Fruit fly (Drosophila melanogaster) whole organism, embryonic: ENCODE data around the gene Vti1b.
A peak's percentile ranks its signal among the peaks of the same experiment; 100 is the strongest.

Source experiments
- Atf-2 ChIP-seq: fragments of 200-800 bp; sonication (Bioruptor generic); optimal IDR thresholded peaks from 2 replicates; lab custom pipeline; 2016; ENCODE audit warnings: missing biosample characterization, missing genetic modification characterization
- Atf3 ChIP-seq: fragments of 200-800 bp; sonication (Bioruptor generic); optimal IDR thresholded peaks from 3 replicates; lab custom pipeline; 2016; ENCODE audit warnings: missing biosample characterization, missing genetic modification characterization
- BtbVII ChIP-seq: fragments of 200-800 bp; sonication (Bioruptor generic); optimal IDR thresholded peaks from 3 replicates; lab custom pipeline; 2017; ENCODE audit warnings: missing biosample characterization, mild to moderate bottlenecking, missing genetic modification characterization
- CG10366 ChIP-seq: fragments of 200-800 bp; sonication (Bioruptor generic); IDR thresholded peaks from 2 replicates; pipeline ENCODE4 v1.3.6; 2022; ENCODE audit warnings: missing biosample characterization, missing genetic modification characterization
- CG10565 ChIP-seq: fragments of 200-800 bp; sonication (Bioruptor generic); optimal IDR thresholded peaks from 3 replicates; lab custom pipeline; 2016; ENCODE audit warnings: missing biosample characterization, mild to moderate bottlenecking, missing genetic modification characterization
- CG12155 ChIP-seq: fragments of 200-800 bp; sonication (Bioruptor generic); optimal IDR thresholded peaks from 3 replicates; lab custom pipeline; 2016; ENCODE audit warnings: missing biosample characterization, missing genetic modification characterization
- CG13123 ChIP-seq: fragments of 200-800 bp; sonication (Bioruptor generic); optimal IDR thresholded peaks from 2 replicates; lab custom pipeline; 2016; ENCODE audit warnings: missing biosample characterization, missing genetic modification characterization
- CG14050 ChIP-seq: fragments of 200-800 bp; sonication (Bioruptor generic); IDR thresholded peaks from 3 replicates; pipeline ENCODE4 v1.3.6; 2022; ENCODE audit warnings: missing biosample characterization, missing genetic modification characterization
- CG1603 ChIP-seq: fragments of 200-800 bp; sonication (Bioruptor generic); optimal IDR thresholded peaks from 2 replicates; lab custom pipeline; 2019; ENCODE audit warnings: missing biosample characterization, mild to moderate bottlenecking, missing genetic modification characterization, moderate library complexity
- CG2116 ChIP-seq: fragments of 200-800 bp; sonication (Bioruptor generic); optimal IDR thresholded peaks from 3 replicates; lab custom pipeline; 2018; ENCODE audit warnings: missing biosample characterization, mild to moderate bottlenecking, missing genetic modification characterization
- CG2129 ChIP-seq: fragments of 200-800 bp; sonication (Bioruptor generic); IDR thresholded peaks from 2 replicates; pipeline ENCODE4 v1.3.6; 2022; ENCODE audit warnings: missing biosample characterization, missing genetic modification characterization; ENCODE audit not compliant: partially characterized antibody
- CG2199 ChIP-seq: fragments of 200-800 bp; sonication (Bioruptor generic); IDR thresholded peaks from 3 replicates; pipeline ENCODE4 v1.3.6; 2022; ENCODE audit warnings: missing biosample characterization, missing genetic modification characterization
- CG2889 ChIP-seq: fragments of 200-800 bp; sonication (Bioruptor generic); IDR thresholded peaks from 3 replicates; pipeline ENCODE4 v1.3.6; 2022; ENCODE audit warnings: missing biosample characterization, missing genetic modification characterization
- CG30403 ChIP-seq: fragments of 200-800 bp; sonication (Bioruptor generic); optimal IDR thresholded peaks from 3 replicates; lab custom pipeline; 2016; ENCODE audit warnings: missing biosample characterization, missing genetic modification characterization
- CG32772 ChIP-seq: fragments of 200-800 bp; sonication (Bioruptor generic); IDR thresholded peaks from 2 replicates; pipeline ENCODE4 v1.3.6; 2022; ENCODE audit warnings: missing biosample characterization, missing genetic modification characterization
- CG34422 ChIP-seq: fragments of 200-800 bp; sonication (Bioruptor generic); IDR thresholded peaks from 3 replicates; pipeline ENCODE4 v1.3.6; 2022; ENCODE audit warnings: missing biosample characterization, missing genetic modification characterization
- CG4328 ChIP-seq: fragments of 200-800 bp; sonication (Bioruptor generic); optimal IDR thresholded peaks from 3 replicates; lab custom pipeline; 2017; ENCODE audit warnings: missing biosample characterization, missing genetic modification reagents, missing genetic modification characterization
- CG4707 ChIP-seq: fragments of 200-800 bp; sonication (Bioruptor generic); optimal IDR thresholded peaks from 2 replicates; lab custom pipeline; 2018; ENCODE audit warnings: missing biosample characterization, mild to moderate bottlenecking, missing genetic modification characterization, moderate library complexity
- CG6272 ChIP-seq: fragments of 200-800 bp; sonication (Bioruptor generic); IDR thresholded peaks from 2 replicates; pipeline ENCODE4 v1.3.6; 2022; ENCODE audit warnings: missing biosample characterization, missing genetic modification characterization
- CG6683 ChIP-seq: fragments of 200-800 bp; sonication (Bioruptor generic); optimal IDR thresholded peaks from 2 replicates; lab custom pipeline; 2017; ENCODE audit warnings: missing biosample characterization, mild to moderate bottlenecking, missing genetic modification characterization, missing genetic modification reagents
- CG6791 ChIP-seq: fragments of 200-800 bp; sonication (Bioruptor generic); IDR thresholded peaks from 3 replicates; pipeline ENCODE4 v1.3.6; 2022; ENCODE audit warnings: missing biosample characterization, missing genetic modification characterization; ENCODE audit not compliant: partially characterized antibody
- CG7745 ChIP-seq: fragments of 200-800 bp; sonication (Bioruptor generic); optimal IDR thresholded peaks from 2 replicates; lab custom pipeline; 2018; ENCODE audit warnings: missing biosample characterization, mild to moderate bottlenecking, missing genetic modification characterization, moderate library complexity
- CG9797 ChIP-seq: fragments of 200-800 bp; sonication (Bioruptor generic); optimal IDR thresholded peaks from 3 replicates; lab custom pipeline; 2018; ENCODE audit warnings: missing biosample characterization, mild to moderate bottlenecking, missing genetic modification characterization
- Deaf1 ChIP-seq: fragments of 200-800 bp; optimal IDR thresholded peaks from 3 replicates; lab custom pipeline; 2019; ENCODE audit warnings: missing biosample characterization, mild to moderate bottlenecking, missing genetic modification characterization, moderate library complexity
- Dfd ChIP-seq, 2 experiments: fragments of >200 bp; optimal IDR thresholded peaks; 2 replicates each; lab custom pipeline; 2017; ENCODE audit warnings: missing biosample characterization in 2 of 2, missing genetic modification characterization in 2 of 2
- Doc2 ChIP-seq: fragments of 200-800 bp; sonication (Bioruptor generic); IDR thresholded peaks from 2 replicates; pipeline ENCODE4 v1.3.6; 2022; ENCODE audit warnings: missing biosample characterization, missing genetic modification characterization
- Ets97D ChIP-seq: fragments of 200-800 bp; sonication (Bioruptor generic); optimal IDR thresholded peaks from 3 replicates; lab custom pipeline; 2016; ENCODE audit warnings: missing biosample characterization, missing genetic modification characterization
- HLHmδ ChIP-seq: fragments of 200-800 bp; sonication (Bioruptor generic); optimal IDR thresholded peaks from 2 replicates; lab custom pipeline; 2018; ENCODE audit warnings: missing biosample characterization, mild to moderate bottlenecking, missing genetic modification characterization, moderate library complexity
- Hey ChIP-seq: fragments of 200-800 bp; sonication (Bioruptor generic); optimal IDR thresholded peaks from 3 replicates; lab custom pipeline; 2018; ENCODE audit warnings: missing biosample characterization, mild to moderate bottlenecking, missing genetic modification characterization
- Kr ChIP-seq: fragments of 200-800 bp; sonication (Bioruptor generic); optimal IDR thresholded peaks from 2 replicates; lab custom pipeline; 2017; ENCODE audit warnings: missing biosample characterization, mild to moderate bottlenecking, missing genetic modification characterization
- ab ChIP-seq: fragments of 200-800 bp; sonication (Bioruptor generic); optimal IDR thresholded peaks from 2 replicates; lab custom pipeline; 2016; ENCODE audit warnings: missing biosample characterization, missing genetic modification characterization
- aop ChIP-seq: fragments of 200-800 bp; sonication (Bioruptor generic); IDR thresholded peaks from 2 replicates; pipeline ENCODE4 v1.3.6; 2022; ENCODE audit warnings: missing biosample characterization, missing genetic modification characterization
- bcd ChIP-seq: fragments of 200-800 bp; sonication (Bioruptor generic); optimal IDR thresholded peaks from 2 replicates; lab custom pipeline; 2017; ENCODE audit warnings: missing biosample characterization, mild to moderate bottlenecking, missing genetic modification characterization
- bigmax ChIP-seq: fragments of 200-800 bp; sonication (Bioruptor generic); optimal IDR thresholded peaks from 2 replicates; lab custom pipeline; 2018; ENCODE audit warnings: missing biosample characterization, mild to moderate bottlenecking, missing genetic modification characterization
- bowl ChIP-seq: fragments of 200-800 bp; sonication (Bioruptor generic); IDR thresholded peaks from 2 replicates; pipeline ENCODE4 v1.3.6; 2022; ENCODE audit warnings: missing biosample characterization, missing genetic modification characterization
- chm ChIP-seq: fragments of 200-800 bp; sonication (Bioruptor generic); IDR thresholded peaks from 2 replicates; pipeline ENCODE4 v1.3.6; 2022; ENCODE audit warnings: missing biosample characterization, missing genetic modification characterization
- dm ChIP-seq: fragments of 200-800 bp; sonication (Bioruptor generic); optimal IDR thresholded peaks from 3 replicates; lab custom pipeline; 2016; ENCODE audit warnings: missing biosample characterization, missing genetic modification characterization
- gsb-n ChIP-seq: fragments of 200-800 bp; sonication (Bioruptor generic); optimal IDR thresholded peaks from 3 replicates; lab custom pipeline; 2018; ENCODE audit warnings: missing biosample characterization, mild to moderate bottlenecking, missing genetic modification characterization
- kay ChIP-seq: fragments of 200-800 bp; sonication (Bioruptor generic); optimal IDR thresholded peaks from 2 replicates; lab custom pipeline; 2016; ENCODE audit warnings: missing biosample characterization, missing genetic modification characterization
- klu ChIP-seq: fragments of 200-800 bp; sonication (Bioruptor generic); IDR thresholded peaks from 2 replicates; pipeline ENCODE4 v1.3.6; 2022; ENCODE audit warnings: missing biosample characterization, missing genetic modification characterization
- lov ChIP-seq, 2 experiments: fragments of 200-800 bp in 1 of 2; fragments of >200 bp in 1 of 2; sonication (Bioruptor generic) in 1 of 2; IDR thresholded peaks in 1 of 2; optimal IDR thresholded peaks in 1 of 2; 2 replicates in 1 of 2; 3 replicates in 1 of 2; pipeline versions ENCODE4 v1.3.6 to Lab custom; 2017 to 2022; ENCODE audit warnings: missing biosample characterization in 1 of 2, missing genetic modification characterization in 1 of 2
- pho ChIP-seq: fragments of 200-800 bp; sonication (Bioruptor generic); optimal IDR thresholded peaks from 2 replicates; lab custom pipeline; 2016; ENCODE audit warnings: missing biosample characterization, missing genetic modification characterization
- ranshi ChIP-seq: fragments of 200-800 bp; sonication (Bioruptor generic); IDR thresholded peaks from 2 replicates; pipeline ENCODE4 v1.3.6; 2022; ENCODE audit warnings: missing biosample characterization, missing genetic modification characterization
- sna ChIP-seq: fragments of 200-800 bp; sonication (Bioruptor generic); IDR thresholded peaks from 2 replicates; pipeline ENCODE4 v1.3.6; 2022; ENCODE audit warnings: missing biosample characterization, missing genetic modification characterization; ENCODE audit not compliant: partially characterized antibody
- tgo ChIP-seq: fragments of 200-800 bp; sonication (Bioruptor generic); IDR thresholded peaks from 3 replicates; pipeline ENCODE4 v1.3.6; 2022; ENCODE audit warnings: missing biosample characterization, missing genetic modification characterization
- vfl ChIP-seq: fragments of 200-800 bp; sonication (Bioruptor generic); optimal IDR thresholded peaks from 2 replicates; lab custom pipeline; 2016; ENCODE audit warnings: missing biosample characterization, missing genetic modification characterization
- wek ChIP-seq: fragments of 200-800 bp; sonication (Bioruptor generic); optimal IDR thresholded peaks from 3 replicates; lab custom pipeline; 2018; ENCODE audit warnings: missing biosample characterization, mild to moderate bottlenecking, missing genetic modification characterization, moderate library complexity
- zfh1 ChIP-seq: fragments of 200-800 bp; sonication (Bioruptor generic); IDR thresholded peaks from 3 replicates; pipeline ENCODE4 v1.3.6; 2022; ENCODE audit warnings: missing biosample characterization, missing genetic modification characterization
- zfh2 ChIP-seq: fragments of 200-800 bp; sonication (Bioruptor generic); optimal IDR thresholded peaks from 2 replicates; lab custom pipeline; 2016; ENCODE audit warnings: missing biosample characterization, missing genetic modification characterization

Vti1b gene

DNA sequence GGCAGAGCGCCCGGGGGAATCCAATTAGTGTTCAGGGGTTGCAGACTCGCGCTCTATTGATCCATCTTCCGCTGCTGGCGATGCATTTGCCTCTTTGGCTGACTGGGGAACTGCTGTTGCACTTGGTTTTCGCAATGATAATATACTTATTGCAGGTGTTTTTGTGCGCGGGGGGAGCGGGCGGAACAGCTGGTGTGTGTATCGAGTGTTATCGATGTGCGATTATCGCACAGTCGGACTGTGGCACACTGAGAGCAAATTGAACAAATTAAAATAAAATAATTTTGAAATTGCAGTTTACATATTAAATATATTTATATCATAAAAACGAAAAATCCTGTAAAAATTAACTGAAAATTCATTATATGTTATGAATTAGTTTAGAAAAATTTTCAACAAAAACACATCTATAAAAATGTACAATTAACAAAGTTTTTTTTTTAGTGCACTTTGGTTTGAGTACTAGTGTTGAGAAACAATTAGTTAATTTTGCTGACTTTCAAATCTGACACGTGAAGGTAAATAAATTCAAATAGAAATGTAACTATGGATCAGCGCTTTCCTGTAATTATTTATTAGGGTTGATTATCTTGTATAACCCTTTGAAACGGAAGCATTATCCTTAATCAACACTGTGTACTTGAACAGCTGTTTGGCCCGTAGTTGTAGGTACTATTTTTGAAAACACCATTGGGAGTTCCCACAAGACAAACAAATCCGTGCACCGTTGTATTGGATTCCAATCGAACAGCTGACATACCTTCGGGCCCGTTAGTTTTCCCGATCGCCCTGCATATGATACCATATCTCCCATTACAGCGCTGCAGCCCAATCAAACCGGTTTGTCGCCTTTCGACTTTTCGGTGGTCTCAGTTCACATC, 6.0 kb downstream of the Vti1b start, which contains the start of the genes Wdr37 and koko (continued):
- TF ChIP-seq bigmax = no peak
- TF ChIP-seq CG7745 (tag; lab: Kevin White, UChicago) = peak; percentile 31
- peak; percentile 55; the same call in 2 of the 3 replicates for TF ChIP-seq CG6791 (GFP tag; lab: Robert Waterston, UW)
- no peak for TF ChIP-seq HLHmδ (GFP tag; lab: Kevin White, UChicago)
- TF ChIP-seq CG9797 (GFP tag; lab: Kevin White, UChicago) = peak; percentile 11
- TF ChIP-seq BtbVII (GFP tag; lab: Kevin White, UChicago) = peak; percentile 93
- TF ChIP-seq CG6683 = peak; percentile 94
- peak; percentile 95 for TF ChIP-seq CG2889 (GFP tag; lab: Robert Waterston, UW)
- peak; percentile 99 for TF ChIP-seq gsb-n (tag; lab: Kevin White, UChicago)
- peak; percentile 90 for TF ChIP-seq CG4328 (GFP tag; lab: Kevin White, UChicago)
- peak; percentile 96 for TF ChIP-seq bcd (GFP tag; lab: Kevin White, UChicago)
- peak; percentile 22 for TF ChIP-seq Hey (tag; lab: Kevin White, UChicago)
- no peak for TF ChIP-seq lov (optimal IDR thresholded peaks at IDR 0.05; lab: Kevin White, UChicago)
- peak; percentile 88; the same call in 2 of the 3 replicates for TF ChIP-seq lov (GFP tag; IDR thresholded peaks at IDR 0.05; lab: Robert Waterston, UW)
- TF ChIP-seq Doc2 (GFP tag; lab: Robert Waterston, UW) = peak; percentile 81
- peak; percentile 55 for TF ChIP-seq zfh2 (GFP tag; lab: Kevin White, UChicago)
- TF ChIP-seq ab (GFP tag; lab: Kevin White, UChicago) = peak; percentile 53
- peak; percentile 29 for TF ChIP-seq Ets97D (GFP tag; lab: Kevin White, UChicago)
- peak; percentile 99 for TF ChIP-seq CG32772 (GFP tag; lab: Robert Waterston, UW)
- TF ChIP-seq tgo = peak; percentile 100
- TF ChIP-seq Dfd (GFP tag; optimal IDR thresholded peaks at IDR 0.05; lab: Kevin White, UChicago) = no peak
- TF ChIP-seq CG10366 (GFP tag; lab: Robert Waterston, UW) = peak; percentile 97
- TF ChIP-seq aop (GFP tag; lab: Robert Waterston, UW) = peak; percentile 72; the same call in 1 of the 2 replicates
- peak; percentile 98 for TF ChIP-seq CG30403 (GFP tag; lab: Kevin White, UChicago)
- TF ChIP-seq vfl (GFP tag; lab: Kevin White, UChicago) = peak; percentile 71
- TF ChIP-seq kay (GFP tag; lab: Kevin White, UChicago) = peak; percentile 94
- TF ChIP-seq CG10565 (GFP tag; lab: Kevin White, UChicago) = peak; percentile 56
- peak; percentile 44 for TF ChIP-seq CG4707 (GFP tag; lab: Kevin White, UChicago)
- TF ChIP-seq CG2129 (GFP tag; lab: Robert Waterston, UW) = no peak
- TF ChIP-seq CG2199 = peak; percentile 91
- peak; percentile 53 for TF ChIP-seq dm
- peak; percentile 92 for TF ChIP-seq chm (GFP tag; lab: Robert Waterston, UW)
- peak; percentile 75 for TF ChIP-seq Atf3 (GFP tag; lab: Kevin White, UChicago)
- peak; percentile 98 for TF ChIP-seq ranshi (GFP tag; lab: Robert Waterston, UW)
- TF ChIP-seq bowl (GFP tag; lab: Robert Waterston, UW) = peak; percentile 91
- peak; percentile 82 for TF ChIP-seq Deaf1 (tag; lab: Kevin White, UChicago)
- TF ChIP-seq Kr (GFP tag; lab: Kevin White, UChicago) = peak; percentile 96
- TF ChIP-seq Atf-2 = peak; percentile 69
- peak; percentile 79 for TF ChIP-seq pho (GFP tag; lab: Kevin White, UChicago)
- TF ChIP-seq CG13123 (GFP tag; lab: Kevin White, UChicago) = peak; percentile 95
- peak; percentile 98 for TF ChIP-seq CG34422 (GFP tag; lab: Robert Waterston, UW)
- peak; percentile 99 for TF ChIP-seq klu (GFP tag; lab: Robert Waterston, UW)
- no peak for TF ChIP-seq wek
- TF ChIP-seq CG14050 (GFP tag; lab: Robert Waterston, UW) = peak; percentile 95
- peak; percentile 90 for TF ChIP-seq CG2116 (GFP tag; lab: Kevin White, UChicago)
- peak; percentile 97 for TF ChIP-seq CG6272 (GFP tag; lab: Robert Waterston, UW)
- TF ChIP-seq zfh1 (GFP tag; lab: Robert Waterston, UW) = no peak; the same call in none of the 3 replicates
- TF ChIP-seq sna (GFP tag; lab: Robert Waterston, UW) = peak; percentile 60
- peak; percentile 70 for TF ChIP-seq CG1603 (tag; lab: Kevin White, UChicago)
- TF ChIP-seq CG12155 (GFP tag; lab: Kevin White, UChicago) = peak; percentile 95
